Worm (Caenorhabditis elegans) whole organism, young adult: ENCODE measurements around the gene F12F6.7.

Source experiments
- C17E4.6 ChIP-seq: fragments of 200-800 bp; sonication (Bioruptor generic); IDR thresholded peaks from 2 replicates; pipeline ENCODE4 v1.3.6; 2022; ENCODE audit warnings: missing genetic modification reagents, missing genetic modification characterization, missing compliant biosample characterization
- F22D6.2 ChIP-seq: sonication (generic microtip); optimal IDR thresholded peaks from 2 replicates; lab custom pipeline; 2016; ENCODE audit warnings: mild to moderate bottlenecking, missing genetic modification characterization, missing compliant biosample characterization
- F23B12.7 ChIP-seq: sonication (generic microtip); optimal IDR thresholded peaks from 2 replicates; lab custom pipeline; 2017; ENCODE audit warnings: missing genetic modification characterization, mild to moderate bottlenecking, missing compliant biosample characterization, antibody characterized with exemption, moderate library complexity; ENCODE audit not compliant: insufficient read depth
- F52B5.7 ChIP-seq: sonication (generic microtip); optimal IDR thresholded peaks from 2 replicates; lab custom pipeline; 2016; ENCODE audit warnings: mild to moderate bottlenecking, missing genetic modification characterization, missing compliant biosample characterization
- T07F8.4 ChIP-seq: sonication (generic microtip); optimal IDR thresholded peaks from 2 replicates; lab custom pipeline; 2016; ENCODE audit warnings: mild to moderate bottlenecking, missing genetic modification characterization, moderate library complexity, missing compliant biosample characterization
- T26A5.8 ChIP-seq: sonication (generic microtip); optimal IDR thresholded peaks from 2 replicates; lab custom pipeline; 2016; ENCODE audit warnings: missing genetic modification characterization, missing compliant biosample characterization
- Y53F4B.3 ChIP-seq: fragments of 200-800 bp; sonication (Bioruptor generic); IDR thresholded peaks from 2 replicates; pipeline ENCODE4 v1.3.6; 2022; ENCODE audit warnings: missing genetic modification reagents, missing genetic modification characterization, missing compliant biosample characterization
- athp-1 ChIP-seq: sonication (generic microtip); optimal IDR thresholded peaks from 2 replicates; lab custom pipeline; 2017; ENCODE audit warnings: mild to moderate bottlenecking, missing genetic modification characterization, missing compliant biosample characterization
- attf-3 ChIP-seq: fragments of 200-800 bp; sonication (Bioruptor generic); conservative IDR thresholded peaks from 2 replicates; pipeline ENCODE4 v1.3.6; 2022; ENCODE audit warnings: missing genetic modification reagents, missing genetic modification characterization, missing compliant biosample characterization
- cebp-1 ChIP-seq, 2 experiments: fragments of 200-800 bp in 1 of 2; sonication (Bioruptor generic) in 1 of 2; sonication (generic microtip) in 1 of 2; IDR thresholded peaks in 1 of 2; optimal IDR thresholded peaks in 1 of 2; 2 replicates each; pipeline versions ENCODE4 v1.3.6 to Lab custom; 2017 to 2022; ENCODE audit warnings: missing compliant biosample characterization in 2 of 2, missing genetic modification characterization in 2 of 2, mild to moderate bottlenecking in 1 of 2, missing genetic modification reagents in 1 of 2, moderate library complexity in 1 of 2
- cebp-2 ChIP-seq: fragments of 200-800 bp; sonication (Bioruptor generic); IDR thresholded peaks from 2 replicates; pipeline ENCODE4 v1.3.6; 2022; ENCODE audit warnings: missing genetic modification characterization, missing compliant biosample characterization
- ceh-100 ChIP-seq: fragments of 200-800 bp; sonication (Bioruptor generic); IDR thresholded peaks from 2 replicates; pipeline ENCODE4 v1.3.6; 2022; ENCODE audit warnings: missing genetic modification reagents, missing genetic modification characterization, missing compliant biosample characterization
- ceh-27 ChIP-seq: fragments of 200-800 bp; sonication (Bioruptor generic); optimal IDR thresholded peaks from 2 replicates; lab custom pipeline; 2018; ENCODE audit warnings: mild to moderate bottlenecking, missing genetic modification characterization, moderate library complexity, missing compliant biosample characterization
- ceh-40 ChIP-seq: fragments of 200-800 bp; sonication (Bioruptor generic); IDR thresholded peaks from 2 replicates; pipeline ENCODE4 v1.3.6; 2022; ENCODE audit warnings: missing genetic modification characterization, missing compliant biosample characterization
- ceh-91 ChIP-seq: fragments of 200-800 bp; sonication (Bioruptor generic); IDR thresholded peaks from 2 replicates; pipeline ENCODE4 v1.3.6; 2022; ENCODE audit warnings: missing genetic modification reagents, missing genetic modification characterization, missing compliant biosample characterization
- dpl-1 ChIP-seq: fragments of 150-350 bp; optimal IDR thresholded peaks from 2 replicates; lab custom pipeline; 2014; ENCODE audit warnings: missing biosample characterization, missing genetic modification reagents, missing genetic modification characterization
- egl-44 ChIP-seq: fragments of 200-800 bp; sonication (Bioruptor generic); IDR thresholded peaks from 2 replicates; pipeline ENCODE4 v1.3.6; 2022; ENCODE audit warnings: missing genetic modification reagents, missing genetic modification characterization, missing compliant biosample characterization
- ekl-4 ChIP-seq: fragments of 200-800 bp; sonication (Bioruptor generic); IDR thresholded peaks from 2 replicates; pipeline ENCODE4 v1.3.6; 2022; ENCODE audit warnings: missing genetic modification reagents, missing genetic modification characterization, missing compliant biosample characterization
- him-1 ChIP-seq: sonication (generic microtip); optimal IDR thresholded peaks from 2 replicates; lab custom pipeline; 2016; ENCODE audit warnings: missing genotype, missing genetic modification reagents, missing genetic modification characterization, missing compliant biosample characterization
- hlh-12 ChIP-seq: sonication (generic microtip); optimal IDR thresholded peaks from 2 replicates; lab custom pipeline; 2016; ENCODE audit warnings: missing genetic modification characterization, missing compliant biosample characterization
- hsf-1 ChIP-seq: fragments of 200-800 bp; sonication (Bioruptor generic); IDR thresholded peaks from 2 replicates; pipeline ENCODE4 v1.3.6; 2022; ENCODE audit warnings: missing genetic modification reagents, missing genetic modification characterization, missing compliant biosample characterization
- let-607 ChIP-seq, 2 experiments: fragments of 200-800 bp in 1 of 2; sonication (Bioruptor generic) in 1 of 2; sonication (generic microtip) in 1 of 2; optimal IDR thresholded peaks; 2 replicates each; lab custom pipeline; 2016 to 2018; ENCODE audit warnings: mild to moderate bottlenecking in 2 of 2, missing compliant biosample characterization in 2 of 2, missing genetic modification characterization in 2 of 2, moderate library complexity in 2 of 2, missing genotype in 1 of 2
- lin-26 ChIP-seq: fragments of 200-800 bp; sonication (Bioruptor generic); IDR thresholded peaks from 2 replicates; pipeline ENCODE4 v1.3.6; 2022; ENCODE audit warnings: missing genetic modification reagents, missing genetic modification characterization, missing compliant biosample characterization
- lin-35 ChIP-seq, 3 experiments: fragments of 150-350 bp in 2 of 3; sonication (generic microtip) in 1 of 3; optimal IDR thresholded peaks; 2 replicates each; lab custom pipeline; 2014 to 2018; ENCODE audit warnings: missing biosample characterization in 3 of 3, missing genetic modification characterization in 3 of 3, missing genetic modification reagents in 3 of 3
- lin-40 ChIP-seq: sonication (generic microtip); optimal IDR thresholded peaks from 2 replicates; lab custom pipeline; 2016; ENCODE audit warnings: missing genetic modification characterization, mild to moderate bottlenecking, missing compliant biosample characterization, missing genotype, missing genetic modification reagents
- lir-1 ChIP-seq: fragments of 200-800 bp; sonication (Bioruptor generic); conservative IDR thresholded peaks from 2 replicates; pipeline ENCODE4 v1.3.6; 2022; ENCODE audit warnings: missing genetic modification reagents, missing genetic modification characterization, missing compliant biosample characterization
- madf-10 ChIP-seq: sonication (generic microtip); optimal IDR thresholded peaks from 2 replicates; lab custom pipeline; 2016; ENCODE audit warnings: mild to moderate bottlenecking, missing genetic modification characterization, missing compliant biosample characterization
- madf-6 ChIP-seq: fragments of 200-800 bp; sonication (Bioruptor generic); IDR thresholded peaks from 2 replicates; pipeline ENCODE4 v1.3.6; 2022; ENCODE audit warnings: missing genetic modification reagents, missing genetic modification characterization, missing compliant biosample characterization
- mel-28 ChIP-seq: sonication (generic microtip); optimal IDR thresholded peaks from 2 replicates; lab custom pipeline; 2016; ENCODE audit warnings: borderline replicate concordance, mild to moderate bottlenecking, missing genetic modification characterization, missing compliant biosample characterization
- nfyb-1 ChIP-seq: fragments of 200-800 bp; sonication (Bioruptor generic); IDR thresholded peaks from 2 replicates; pipeline ENCODE4 v1.3.6; 2022; ENCODE audit warnings: missing genetic modification reagents, missing genetic modification characterization, missing compliant biosample characterization
- nhr-27 ChIP-seq: fragments of 200-800 bp; sonication (Bioruptor generic); optimal IDR thresholded peaks from 2 replicates; lab custom pipeline; 2018; ENCODE audit warnings: mild to moderate bottlenecking, missing genetic modification characterization, moderate library complexity, missing compliant biosample characterization
- pbrm-1 ChIP-seq: fragments of 200-800 bp; sonication (Bioruptor generic); IDR thresholded peaks from 2 replicates; pipeline ENCODE4 v1.3.6; 2022; ENCODE audit warnings: missing genetic modification reagents, missing genetic modification characterization, missing compliant biosample characterization
- rcor-1 ChIP-seq: fragments of 200-800 bp; sonication (Bioruptor generic); IDR thresholded peaks from 2 replicates; pipeline ENCODE4 v1.3.6; 2022; ENCODE audit warnings: missing genetic modification reagents, missing genetic modification characterization, missing compliant biosample characterization
- sdz-38 ChIP-seq: sonication (generic microtip); optimal IDR thresholded peaks from 2 replicates; lab custom pipeline; 2016; ENCODE audit warnings: missing genotype, missing genetic modification characterization, missing compliant biosample characterization
- tlf-1 ChIP-seq: fragments of 200-800 bp; sonication (Bioruptor generic); optimal IDR thresholded peaks from 2 replicates; lab custom pipeline; 2018; ENCODE audit warnings: mild to moderate bottlenecking, missing genetic modification characterization, missing compliant biosample characterization
- unc-130 ChIP-seq: sonication (generic microtip); optimal IDR thresholded peaks from 2 replicates; lab custom pipeline; 2016; ENCODE audit warnings: missing genetic modification reagents, missing genetic modification characterization, missing compliant biosample characterization
- ztf-3 ChIP-seq: fragments of 200-800 bp; sonication (Bioruptor generic); optimal IDR thresholded peaks from 2 replicates; lab custom pipeline; 2018; ENCODE audit warnings: mild to moderate bottlenecking, missing genetic modification characterization, missing compliant biosample characterization

The F12F6.7 gene

DNA sequence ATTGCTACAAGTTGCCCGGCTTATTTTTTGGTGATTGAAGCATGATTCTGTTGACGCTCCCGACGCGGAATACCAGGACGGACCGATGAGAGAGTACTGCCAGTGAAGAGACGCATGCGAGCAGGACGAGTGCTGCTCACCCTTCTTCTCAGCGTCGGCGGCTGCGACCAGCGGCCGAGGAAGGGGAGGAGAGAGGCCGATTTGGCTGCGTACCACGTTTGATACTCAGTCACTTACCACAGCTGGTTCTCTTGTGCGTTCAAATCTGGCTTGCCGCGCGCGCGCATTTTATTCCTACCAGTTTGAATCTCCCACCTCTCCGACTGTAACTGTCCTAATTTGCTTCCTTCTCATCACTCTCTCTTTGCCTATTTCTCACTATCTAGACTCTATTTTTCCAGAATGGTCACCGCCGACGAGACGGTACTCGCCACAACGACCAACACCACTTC lies 37.4 kb downstream of the F12F6.7 start, which contains the start of gene mep-1 (continued):
- TF ChIP-seq cebp-1 (GFP tag; IDR thresholded peaks at IDR 0.05; lab: Robert Waterston, UW) (peak; percentile 30; the same call in 1 of the 2 replicates), cebp-1 (tag; optimal IDR thresholded peaks at IDR 0.05; lab: Kevin White, UChicago) (peak; percentile 51), F52B5.7 (tag; lab: Kevin White, UChicago) (peak; percentile 41), cebp-2 (no peak), T26A5.8 (tag; lab: Kevin White, UChicago) (no peak), ztf-3 (GFP tag; lab: Kevin White, UChicago) (no peak), pbrm-1 (GFP tag; lab: Robert Waterston, UW) (peak; percentile 19; the same call in 1 of the 2 replicates), ekl-4 (no peak), C17E4.6 (GFP tag; lab: Robert Waterston, UW) (no peak), let-607 (tag; optimal IDR thresholded peaks at IDR 0.05; lab: Kevin White, UChicago) (no peak), lin-35 (GFP tag; optimal IDR thresholded peaks at IDR 0.05; lab: Kevin White, UChicago) (peak in 1 of 3 experiments; percentile 5), athp-1 (tag; lab: Kevin White, UChicago) (peak; percentile 8), hlh-12 (tag; lab: Kevin White, UChicago) (no peak), sdz-38 (tag; lab: Kevin White, UChicago) (no peak), Y53F4B.3 (GFP tag; lab: Robert Waterston, UW) (no peak), dpl-1 (GFP tag; lab: Kevin White, UChicago) (peak; percentile 1), ceh-91 (GFP tag; lab: Robert Waterston, UW) (0 out of 2 replicates have a peak, but pooled peaks have one; percentile 30), tlf-1 (GFP tag; lab: Kevin White, UChicago) (no peak), lin-40 (tag; lab: Kevin White, UChicago) (peak; percentile 14), nhr-27 (no peak), ceh-100 (GFP tag; lab: Robert Waterston, UW) (0 out of 2 replicates have a peak, but pooled peaks have one; percentile 23), T07F8.4 (tag; lab: Kevin White, UChicago) (no peak), ceh-27 (peak; percentile 76), F23B12.7 (tag; lab: Kevin White, UChicago) (no peak), ceh-40 (GFP tag; lab: Robert Waterston, UW) (no peak), hsf-1 (peak; percentile 20; the same call in 1 of the 2 replicates), him-1 (no peak), mel-28 (tag; lab: Kevin White, UChicago) (no peak), egl-44 (GFP tag; lab: Robert Waterston, UW) (no peak), F22D6.2 (tag; lab: Kevin White, UChicago) (no peak), unc-130 (GFP tag; lab: Kevin White, UChicago) (no peak)

DNA sequence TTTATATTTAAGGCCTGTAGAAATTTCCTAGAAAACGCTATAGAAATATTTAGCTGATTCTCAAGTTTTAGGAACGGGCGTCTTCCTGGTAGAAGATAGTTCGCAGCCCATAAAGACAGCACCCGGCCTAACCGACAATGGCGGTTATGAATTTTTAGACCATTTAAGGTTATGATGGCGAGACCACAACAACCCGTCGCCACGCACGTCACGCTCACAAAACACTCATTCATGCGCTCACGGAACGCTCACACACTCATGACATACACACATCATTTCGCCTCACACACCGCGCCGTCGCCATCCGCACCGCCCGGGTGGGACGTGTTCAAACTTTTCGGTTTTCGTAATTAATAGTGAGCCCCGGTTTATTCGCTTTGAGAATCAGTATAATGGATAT lies 37.9 kb downstream of the F12F6.7 start:
- 0 out of 2 replicates have a peak, but pooled peaks have one; percentile 15 for TF ChIP-seq attf-3 (GFP tag; lab: Robert Waterston, UW)
- TF ChIP-seq madf-10 = no peak
- TF ChIP-seq lin-26 (GFP tag; lab: Robert Waterston, UW) = 0 out of 2 replicates have a peak, but pooled peaks have one; percentile 55
- 0 out of 2 replicates have a peak, but pooled peaks have one; percentile 9 for TF ChIP-seq madf-6 (GFP tag; lab: Robert Waterston, UW)
- TF ChIP-seq lin-35 (GFP tag; optimal IDR thresholded peaks at IDR 0.05; lab: Kevin White, UChicago) = peak in 1 of 3 experiments; percentile 1
- no peak for TF ChIP-seq dpl-1 (GFP tag; lab: Kevin White, UChicago)
- TF ChIP-seq lir-1 = peak; percentile 83
- no peak for TF ChIP-seq nfyb-1 (GFP tag; lab: Robert Waterston, UW)
- TF ChIP-seq ekl-4 = 0 out of 2 replicates have a peak, but pooled peaks have one; percentile 9
- 0 out of 2 replicates have a peak, but pooled peaks have one; percentile 14 for TF ChIP-seq rcor-1 (GFP tag; lab: Robert Waterston, UW)
